Fruit fly (Drosophila melanogaster): ENCODE measurements around the gene Ldh.
A peak's percentile ranks its signal among the peaks of the same experiment; 100 is the strongest.

DNA sequence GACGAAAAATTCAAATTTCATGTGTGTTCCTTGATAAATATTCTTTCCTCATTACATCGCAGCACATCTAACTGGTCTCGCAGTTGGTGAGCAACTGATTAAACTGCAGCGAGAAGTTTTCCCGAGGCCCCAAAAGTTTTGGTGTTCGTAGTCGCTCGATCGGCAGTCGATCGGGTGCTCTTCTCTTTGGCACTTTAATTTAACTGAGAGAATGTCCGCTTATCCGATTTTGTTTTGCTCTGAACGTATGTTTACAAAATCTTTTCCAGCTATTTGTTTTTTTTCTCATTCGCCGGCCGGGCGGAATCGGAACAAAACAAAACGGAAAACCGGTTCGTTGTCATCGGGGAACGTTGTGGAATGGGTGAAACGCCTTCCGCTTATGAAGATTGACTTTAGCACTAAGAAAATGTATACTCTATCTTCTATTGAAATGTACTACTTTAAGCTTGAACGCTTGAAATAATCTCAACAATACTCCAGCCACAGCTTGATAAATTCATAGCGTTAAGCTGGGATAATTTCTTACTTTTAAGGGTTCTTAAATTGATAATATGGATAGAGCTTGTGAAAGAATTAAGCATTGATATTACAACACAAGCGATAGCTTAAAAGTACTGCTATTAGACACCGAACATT is 43.9 kb downstream of the Ldh start:
- TF ChIP-seq psq (optimal IDR thresholded peaks at IDR 0.05) (peak; percentile 9), CG8478 (optimal IDR thresholded peaks at IDR 0.05) (no peak), usp (GFP tag; optimal IDR thresholded peaks at IDR 0.05) (no peak), Dll (optimal IDR thresholded peaks at IDR 0.05) (no peak)
